Worm (Caenorhabditis elegans) whole organism, early embryonic: ENCODE measurements around the gene ain-1.

ENCODE experiments used
- ceh-13 ChIP-seq: fragments of 200-800 bp; sonication (Bioruptor generic); optimal IDR thresholded peaks from 2 replicates; lab custom pipeline; 2018; ENCODE audit warnings: mild to moderate bottlenecking, missing genetic modification characterization, missing compliant biosample characterization
- scrt-1 ChIP-seq: fragments of 200-800 bp; sonication (Bioruptor generic); IDR thresholded peaks from 2 replicates; pipeline ENCODE4 v1.3.6; 2022; ENCODE audit warnings: missing genetic modification characterization, missing compliant biosample characterization

DNA sequence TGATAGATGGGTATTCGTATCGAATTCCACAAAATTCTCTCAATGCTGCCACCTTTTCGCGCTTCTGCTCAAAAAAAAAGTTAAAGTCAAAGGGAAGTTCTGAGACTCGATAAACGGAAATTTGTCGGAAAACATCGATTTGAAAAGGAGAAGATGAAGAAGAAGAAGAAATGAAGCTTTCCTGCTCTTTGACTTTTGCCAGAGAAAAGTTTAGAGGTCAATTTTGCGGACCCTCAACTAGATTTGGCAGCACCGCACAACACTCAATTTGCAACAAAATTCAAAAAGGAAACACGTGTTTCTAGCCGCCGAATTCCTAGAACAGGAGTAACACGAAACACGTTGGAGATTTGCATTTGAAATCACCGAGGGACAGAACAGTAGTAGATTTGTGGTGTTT, 25.1 kb upstream of the ain-1 start:
- TF ChIP-seq ceh-13 (GFP tag; lab: Kevin White, UChicago) (no peak), scrt-1 (GFP tag; lab: Robert Waterston, UW) (no peak)
